Fruit fly (Drosophila melanogaster): ENCODE results near the gene CG18675.

The CG18675 gene

DNA sequence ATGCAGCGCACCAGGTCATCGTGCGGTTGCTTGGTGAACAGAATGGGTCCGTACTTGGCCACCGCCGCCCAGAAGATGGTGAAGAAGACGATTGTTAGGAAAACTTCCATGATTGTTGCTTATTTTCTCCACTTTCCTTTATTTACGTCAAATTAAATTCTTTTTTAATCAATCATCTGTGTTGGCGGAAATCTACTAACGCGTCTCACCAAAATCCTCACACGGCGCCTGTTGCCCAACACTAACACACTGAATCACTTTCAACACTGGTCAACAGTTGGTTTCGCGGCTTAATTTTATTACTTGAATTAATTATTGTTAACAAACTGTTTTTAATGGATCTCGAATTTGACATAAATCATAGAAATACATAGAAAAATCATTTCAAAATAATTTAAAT is 13.0 kb downstream of the CG18675 start, which contains the start of gene VhaM9.7-c:
Gene VhaM9.7-c (minus strand): TSS at position 207 of the 400 bp plus-strand sequence.
- TF ChIP-seq CG11617 (GFP tag; optimal IDR thresholded peaks at IDR 0.05) (no peak), Mnt (GFP tag; optimal IDR thresholded peaks at IDR 0.05) (peak; percentile 47), CG33017 (tag; optimal IDR thresholded peaks at IDR 0.05) (peak; percentile 10), CG1620 (GFP tag; optimal IDR thresholded peaks at IDR 0.05) (peak; percentile 78), tj (GFP tag; optimal IDR thresholded peaks at IDR 0.05) (no peak), Hr96 (GFP tag; optimal IDR thresholded peaks at IDR 0.05) (peak; percentile 55), CG5204 (GFP tag; optimal IDR thresholded peaks at IDR 0.05) (peak; percentile 48), cnc (optimal IDR thresholded peaks at IDR 0.05) (no peak), bab1 (GFP tag; optimal IDR thresholded peaks at IDR 0.05) (peak; percentile 18), toe (GFP tag; optimal IDR thresholded peaks at IDR 0.05) (peak; percentile 44), ovo (GFP tag; optimal IDR thresholded peaks at IDR 0.05) (no peak), CG14711 (tag; optimal IDR thresholded peaks at IDR 0.05) (peak; percentile 50), cic (GFP tag; optimal IDR thresholded peaks at IDR 0.05) (no peak), Crg-1 (GFP tag; optimal IDR thresholded peaks at IDR 0.05) (peak; percentile 73), pad (GFP tag; optimal IDR thresholded peaks at IDR 0.05) (peak; percentile 55), CG7101 (tag; optimal IDR thresholded peaks at IDR 0.05) (peak; percentile 70), CG12768 (GFP tag; optimal IDR thresholded peaks at IDR 0.05) (peak; percentile 46), CG7045 (GFP tag; optimal IDR thresholded peaks at IDR 0.05) (peak; percentile 46), Clk (GFP tag; optimal IDR thresholded peaks at IDR 0.05) (no peak)

- TF ChIP-seq Mnt (GFP tag; optimal IDR thresholded peaks at IDR 0.05) (no peak), tj (GFP tag; optimal IDR thresholded peaks at IDR 0.05) (no peak), pad (GFP tag; optimal IDR thresholded peaks at IDR 0.05) (no peak), toe (GFP tag; optimal IDR thresholded peaks at IDR 0.05) (no peak), CG14711 (tag; optimal IDR thresholded peaks at IDR 0.05) (no peak), Hr96 (GFP tag; optimal IDR thresholded peaks at IDR 0.05) (no peak), ovo (GFP tag; optimal IDR thresholded peaks at IDR 0.05) (no peak), Clk (GFP tag; optimal IDR thresholded peaks at IDR 0.05) (no peak), CG11617 (GFP tag; optimal IDR thresholded peaks at IDR 0.05) (no peak), CG7101 (tag; optimal IDR thresholded peaks at IDR 0.05) (no peak)
Measured at dm6 chr3L:4187930-4188523, 14.3 kb downstream of the CG18675 start, which contains the start of the genes Teh2 and tipE. Teh2 (minus strand) TSS chr3L:4188023. tipE (plus strand) TSS chr3L:4188499.

DNA sequence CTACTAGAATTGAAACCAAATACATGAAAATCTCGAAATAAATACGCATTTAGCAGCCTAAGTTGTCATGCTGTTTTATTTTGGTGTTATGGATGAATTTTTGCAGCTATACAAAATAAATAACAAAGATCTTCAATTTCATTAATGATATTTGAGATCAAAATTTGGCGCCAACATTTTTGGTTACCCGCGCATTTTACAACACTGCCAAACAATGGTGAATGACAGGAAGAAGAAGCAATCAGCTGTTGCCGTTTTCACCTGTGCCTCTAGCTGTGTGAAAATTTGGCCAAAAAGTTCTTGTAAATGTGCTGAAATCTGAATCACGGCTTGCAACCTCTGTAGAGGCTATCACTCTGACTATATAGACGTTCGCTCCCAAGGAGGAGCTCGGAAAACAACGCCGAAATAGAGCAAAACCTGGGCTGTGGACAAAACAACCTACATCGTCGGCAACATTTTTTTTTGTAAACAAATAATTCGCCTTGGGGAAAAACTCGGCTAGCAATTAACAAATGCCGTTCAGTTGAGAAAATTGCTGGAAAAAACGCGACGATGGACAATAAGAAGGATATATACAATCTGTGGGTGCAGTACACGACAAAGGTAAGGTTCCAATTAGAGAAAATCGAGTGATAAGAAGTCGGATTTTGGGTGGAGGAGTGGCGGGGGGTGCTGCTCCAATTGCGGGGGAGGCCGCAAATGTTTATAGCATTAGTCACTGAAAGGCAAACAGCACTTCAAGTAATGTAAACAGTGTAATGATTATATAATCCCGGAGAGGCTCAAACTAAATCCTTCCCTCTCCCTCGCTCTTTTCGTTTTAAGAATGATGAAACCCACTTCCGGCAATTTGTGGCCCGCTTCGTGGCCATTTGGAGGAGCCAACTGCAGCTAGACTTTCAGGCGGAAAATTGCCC is 20.3 kb downstream of the CG18675 start, which contains the start of gene CG43367:
Gene CG43367 (plus strand): TSS at position 264 of the 920 bp plus-strand sequence.
- TF ChIP-seq CG12768 (GFP tag; optimal IDR thresholded peaks at IDR 0.05) (no peak), CG7045 (GFP tag; optimal IDR thresholded peaks at IDR 0.05) (no peak), cnc (optimal IDR thresholded peaks at IDR 0.05) (no peak), bab1 (GFP tag; optimal IDR thresholded peaks at IDR 0.05) (peak; percentile 26), tj (GFP tag; optimal IDR thresholded peaks at IDR 0.05) (peak; percentile 5), kay (GFP tag; ENCODE audit: borderline replicate concordance) (peak; percentile 59), Crg-1 (GFP tag; optimal IDR thresholded peaks at IDR 0.05) (peak; percentile 19), CG7101 (tag; optimal IDR thresholded peaks at IDR 0.05) (peak; percentile 0), CG1620 (GFP tag; optimal IDR thresholded peaks at IDR 0.05) (peak; percentile 51), CG5204 (GFP tag; optimal IDR thresholded peaks at IDR 0.05) (no peak), pad (GFP tag; optimal IDR thresholded peaks at IDR 0.05) (peak; percentile 25), ovo (GFP tag; optimal IDR thresholded peaks at IDR 0.05) (no peak)

DNA sequence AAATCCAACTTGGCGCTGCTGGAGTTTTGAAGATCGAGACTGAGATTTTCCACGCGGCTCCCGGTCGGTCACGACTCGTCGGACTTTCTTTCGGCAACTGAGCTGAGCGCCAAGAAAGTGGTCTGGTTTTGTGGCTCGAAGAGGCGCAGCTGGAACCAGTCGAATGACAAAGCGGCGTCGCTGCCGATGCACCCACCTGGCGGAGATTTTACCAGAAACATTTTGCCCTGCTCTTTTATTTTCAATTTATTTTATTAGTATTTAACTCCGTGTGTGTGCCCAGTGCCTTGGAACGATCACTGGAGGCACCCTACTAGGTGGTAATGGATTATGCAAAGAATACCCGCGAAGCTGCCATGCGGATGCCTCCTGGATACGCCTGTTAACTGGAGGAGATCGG is 30.6 kb downstream of the CG18675 start, which contains the start of gene CG15005:
Gene CG15005 (minus strand): TSS at position 101 of the 400 bp plus-strand sequence.
- TF ChIP-seq CG12768 (GFP tag; optimal IDR thresholded peaks at IDR 0.05) (no peak), Mnt (GFP tag; optimal IDR thresholded peaks at IDR 0.05) (no peak), ovo (GFP tag; optimal IDR thresholded peaks at IDR 0.05) (no peak), cic (GFP tag; optimal IDR thresholded peaks at IDR 0.05) (no peak), CG7045 (GFP tag; optimal IDR thresholded peaks at IDR 0.05) (no peak)

DNA sequence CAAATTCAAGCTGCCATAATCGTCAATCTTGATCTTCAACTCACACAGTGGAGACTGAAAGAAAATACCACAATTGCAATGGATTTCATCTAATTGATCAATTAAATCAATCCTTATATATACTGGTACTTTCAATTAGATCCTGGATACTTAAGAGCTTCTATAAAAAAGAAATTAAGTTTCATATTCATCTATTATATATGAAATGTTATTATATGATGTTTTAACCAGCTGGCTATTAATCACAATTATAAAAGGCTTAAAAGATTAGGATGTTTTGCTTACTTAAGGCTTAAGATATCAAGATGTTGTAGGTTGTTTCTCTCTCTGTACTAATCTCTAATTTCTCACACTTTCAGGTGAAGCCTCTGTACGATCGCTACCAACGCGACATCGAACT is 31.2 kb downstream of the CG18675 start:
- TF ChIP-seq CG7101 (tag; optimal IDR thresholded peaks at IDR 0.05): no peak
- TF ChIP-seq Crg-1 (GFP tag; optimal IDR thresholded peaks at IDR 0.05): no peak
- TF ChIP-seq kay (GFP tag; ENCODE audit: borderline replicate concordance): no peak
- TF ChIP-seq toe (GFP tag; optimal IDR thresholded peaks at IDR 0.05): no peak
- TF ChIP-seq CG14711 (tag; optimal IDR thresholded peaks at IDR 0.05): no peak
- TF ChIP-seq Hr96 (GFP tag; optimal IDR thresholded peaks at IDR 0.05): no peak
- TF ChIP-seq bab1 (GFP tag; optimal IDR thresholded peaks at IDR 0.05): no peak
- no peak for TF ChIP-seq tj (GFP tag; optimal IDR thresholded peaks at IDR 0.05)
- no peak for TF ChIP-seq Mnt (GFP tag; optimal IDR thresholded peaks at IDR 0.05)
- TF ChIP-seq CG7045 (GFP tag; optimal IDR thresholded peaks at IDR 0.05): no peak

- TF ChIP-seq toe (GFP tag; optimal IDR thresholded peaks at IDR 0.05) (no peak), Crg-1 (GFP tag; optimal IDR thresholded peaks at IDR 0.05) (no peak), CG14711 (tag; optimal IDR thresholded peaks at IDR 0.05) (no peak), pad (GFP tag; optimal IDR thresholded peaks at IDR 0.05) (no peak), CG33017 (tag; optimal IDR thresholded peaks at IDR 0.05) (no peak), cnc (optimal IDR thresholded peaks at IDR 0.05) (no peak), CG7101 (tag; optimal IDR thresholded peaks at IDR 0.05) (no peak), kay (GFP tag; ENCODE audit: borderline replicate concordance) (no peak), bab1 (GFP tag; optimal IDR thresholded peaks at IDR 0.05) (no peak), tj (GFP tag; optimal IDR thresholded peaks at IDR 0.05) (no peak), CG12768 (GFP tag; optimal IDR thresholded peaks at IDR 0.05) (no peak), Clk (GFP tag; optimal IDR thresholded peaks at IDR 0.05) (no peak), CG11617 (GFP tag; optimal IDR thresholded peaks at IDR 0.05) (no peak), cic (GFP tag; optimal IDR thresholded peaks at IDR 0.05) (no peak)
Measured at dm6 chr3L:4209078-4209477, 35.4 kb downstream of the CG18675 start, which contains the start of gene Cpr64Aa. Cpr64Aa (minus strand) TSS chr3L:4209178.
